Worm (Caenorhabditis elegans) whole organism, L4 larva: ENCODE data around the gene F14H3.12.

Source experiments
- hif-1 ChIP-seq, 2 experiments: sonication (generic microtip); optimal IDR thresholded peaks; 2 replicates each; lab custom pipeline; 2016 to 2017; ENCODE audit warnings: missing compliant biosample characterization in 2 of 2, missing genetic modification characterization in 2 of 2, missing genetic modification reagents in 2 of 2, missing genotype in 2 of 2, mild to moderate bottlenecking in 1 of 2
- mdl-1 ChIP-seq, 2 experiments: fragments of 150-350 bp in 1 of 2; sonication (generic microtip) in 1 of 2; optimal IDR thresholded peaks; 2 replicates each; lab custom pipeline; 2014 to 2017; ENCODE audit warnings: missing biosample characterization in 2 of 2, missing genetic modification characterization in 2 of 2
- mxl-3 ChIP-seq: fragments of 200-800 bp; sonication (Bioruptor generic); optimal IDR thresholded peaks from 2 replicates; lab custom pipeline; 2018; ENCODE audit warnings: mild to moderate bottlenecking, missing genetic modification characterization, missing compliant biosample characterization
- nhr-28 ChIP-seq: fragments of 150-350 bp; optimal IDR thresholded peaks from 2 replicates; lab custom pipeline; 2014; ENCODE audit warnings: missing biosample characterization, missing genetic modification characterization
- nhr-76 ChIP-seq: fragments of 150-350 bp; optimal IDR thresholded peaks from 2 replicates; lab custom pipeline; 2014; ENCODE audit warnings: missing biosample characterization, missing genetic modification characterization
- zag-1 ChIP-seq: fragments of 150-350 bp; optimal IDR thresholded peaks from 2 replicates; lab custom pipeline; 2014; ENCODE audit warnings: missing biosample characterization, missing genetic modification characterization

- TF ChIP-seq mxl-3 (GFP tag; lab: Kevin White, UChicago) (no peak), zag-1 (no peak), nhr-76 (tag; lab: Kevin White, UChicago) (no peak), mdl-1 (tag; optimal IDR thresholded peaks at IDR 0.05; lab: Kevin White, UChicago) (no peak), hif-1 (tag; optimal IDR thresholded peaks at IDR 0.05; lab: Kevin White, UChicago) (no peak), nhr-28 (tag; lab: Kevin White, UChicago) (peak; percentile 74)
Measured at ce11 chrV:16075250-16075709, at the start of gene F14H3.12, which contains the start of gene srj-29.
